Fruit fly (Drosophila melanogaster) whole organism, adult: ENCODE data around the gene swm.

ENCODE experiments used
- CG11617 ChIP-seq: fragments of 200-800 bp; sonication (Bioruptor generic); optimal IDR thresholded peaks from 2 replicates; lab custom pipeline; 2017; ENCODE audit warnings: mild to moderate bottlenecking, missing biosample characterization, missing genetic modification reagents, missing genetic modification characterization
- CG12768 ChIP-seq: fragments of 200-800 bp; sonication (Bioruptor generic); optimal IDR thresholded peaks from 2 replicates; lab custom pipeline; 2017; ENCODE audit warnings: missing biosample characterization, missing genetic modification characterization, mild to moderate bottlenecking, moderate library complexity, missing genetic modification reagents
- CG14711 ChIP-seq: fragments of 200-800 bp; sonication (Bioruptor generic); optimal IDR thresholded peaks from 2 replicates; lab custom pipeline; 2018; ENCODE audit warnings: missing biosample characterization, mild to moderate bottlenecking, missing genetic modification characterization, moderate library complexity
- CG1620 ChIP-seq: fragments of 200-800 bp; sonication (Bioruptor generic); optimal IDR thresholded peaks from 2 replicates; lab custom pipeline; 2016; ENCODE audit warnings: missing biosample characterization, missing genetic modification characterization
- CG33017 ChIP-seq: fragments of 200-800 bp; sonication (Bioruptor generic); optimal IDR thresholded peaks from 2 replicates; lab custom pipeline; 2018; ENCODE audit warnings: missing biosample characterization, mild to moderate bottlenecking, missing genetic modification characterization, moderate library complexity
- CG5204 ChIP-seq: fragments of 200-800 bp; sonication (Bioruptor generic); optimal IDR thresholded peaks from 2 replicates; lab custom pipeline; 2016; ENCODE audit warnings: missing biosample characterization, missing genetic modification characterization
- CG7045 ChIP-seq: fragments of 200-800 bp; sonication (Bioruptor generic); optimal IDR thresholded peaks from 2 replicates; lab custom pipeline; 2017; ENCODE audit warnings: missing biosample characterization, mild to moderate bottlenecking, missing genetic modification characterization
- CG7101 ChIP-seq: fragments of 200-800 bp; sonication (Bioruptor generic); optimal IDR thresholded peaks from 2 replicates; lab custom pipeline; 2018; ENCODE audit warnings: missing biosample characterization, mild to moderate bottlenecking, missing genetic modification characterization, moderate library complexity
- Clk ChIP-seq: fragments of 200-800 bp; sonication (Bioruptor generic); optimal IDR thresholded peaks from 2 replicates; lab custom pipeline; 2017; ENCODE audit warnings: missing biosample characterization, missing genetic modification characterization
- Crg-1 ChIP-seq: fragments of 200-800 bp; sonication (Bioruptor generic); optimal IDR thresholded peaks from 2 replicates; lab custom pipeline; 2016; ENCODE audit warnings: missing biosample characterization, missing genetic modification characterization
- Hr96 ChIP-seq: fragments of 200-800 bp; sonication (Bioruptor generic); optimal IDR thresholded peaks from 2 replicates; lab custom pipeline; 2016; ENCODE audit warnings: missing biosample characterization, missing genetic modification characterization
- Mnt ChIP-seq: fragments of 200-800 bp; sonication (Bioruptor generic); optimal IDR thresholded peaks from 2 replicates; lab custom pipeline; 2016; ENCODE audit warnings: missing biosample characterization, mild to moderate bottlenecking, missing genetic modification characterization
- bab1 ChIP-seq: fragments of 200-800 bp; sonication (Bioruptor generic); optimal IDR thresholded peaks from 3 replicates; lab custom pipeline; 2019; ENCODE audit warnings: missing biosample characterization, mild to moderate bottlenecking, missing genetic modification characterization, moderate library complexity
- cic ChIP-seq: fragments of 200-800 bp; sonication (Bioruptor generic); optimal IDR thresholded peaks from 2 replicates; lab custom pipeline; 2017; ENCODE audit warnings: missing biosample characterization, mild to moderate bottlenecking, missing genetic modification characterization, moderate library complexity
- cnc ChIP-seq, 2 experiments: fragments of >200 bp; optimal IDR thresholded peaks; 2 replicates each; lab custom pipeline; 2017
- kay ChIP-seq: fragments of 200-800 bp; sonication (Bioruptor generic); peaks from one replicate; lab custom pipeline; 2016; ENCODE audit warnings: missing biosample characterization, missing genetic modification characterization, borderline replicate concordance
- ovo ChIP-seq: fragments of 200-800 bp; sonication (Bioruptor generic); optimal IDR thresholded peaks from 2 replicates; lab custom pipeline; 2016; ENCODE audit warnings: missing biosample characterization, missing genetic modification characterization
- pad ChIP-seq: fragments of 200-800 bp; sonication (Bioruptor generic); optimal IDR thresholded peaks from 3 replicates; lab custom pipeline; 2017; ENCODE audit warnings: missing biosample characterization, missing genetic modification characterization, mild to moderate bottlenecking, moderate library complexity, missing genetic modification reagents
- tj ChIP-seq: fragments of 200-800 bp; sonication (Bioruptor generic); optimal IDR thresholded peaks from 3 replicates; lab custom pipeline; 2017; ENCODE audit warnings: missing biosample characterization, mild to moderate bottlenecking, missing genetic modification characterization, moderate library complexity
- toe ChIP-seq: fragments of 200-800 bp; sonication (Bioruptor generic); optimal IDR thresholded peaks from 2 replicates; lab custom pipeline; 2016; ENCODE audit warnings: missing biosample characterization, missing genetic modification characterization

Gene swm

DNA sequence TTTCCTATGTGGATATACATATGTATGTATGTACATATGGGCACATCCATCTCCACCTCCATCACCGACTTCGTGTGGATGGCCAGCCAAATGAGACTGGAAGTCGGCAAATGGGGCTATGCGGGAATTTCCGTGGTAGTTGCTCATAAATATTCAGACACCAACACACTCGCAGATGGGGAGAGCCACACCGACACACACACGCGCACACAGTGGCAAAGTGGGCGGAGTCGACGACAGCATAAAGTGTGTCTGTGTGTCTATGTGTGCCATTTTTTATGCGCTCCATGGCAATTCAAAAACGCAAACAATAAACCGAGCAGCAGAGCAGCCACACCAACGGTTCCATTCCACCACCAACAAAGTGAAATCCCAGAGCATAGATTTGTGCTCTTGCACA lies 30.2 kb upstream of the swm start:
- no peak for TF ChIP-seq ovo (GFP tag; lab: Kevin White, UChicago)
- TF ChIP-seq tj (GFP tag; lab: Kevin White, UChicago): peak; percentile 18
- no peak for TF ChIP-seq Mnt (GFP tag; lab: Kevin White, UChicago)
- no peak for TF ChIP-seq pad
- no peak for TF ChIP-seq Clk

DNA sequence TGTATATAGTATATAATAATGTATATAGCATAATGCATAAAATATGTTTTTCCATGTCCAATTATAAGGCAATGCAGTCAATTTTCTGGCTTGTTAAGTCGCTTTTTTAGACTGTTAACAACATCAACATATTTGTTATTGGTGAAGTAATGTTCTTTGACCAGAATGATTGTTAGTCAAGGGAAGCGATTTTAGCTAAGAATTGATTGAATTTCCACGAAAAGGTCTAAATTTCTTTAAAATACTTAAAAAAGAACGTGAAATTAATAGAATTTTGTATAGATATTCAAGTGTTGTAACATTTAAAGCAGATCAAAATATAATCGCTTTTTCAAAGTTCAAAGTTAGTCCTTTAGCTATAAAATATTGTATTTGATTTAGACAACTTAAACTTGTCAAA lies 29.6 kb upstream of the swm start:
- TF ChIP-seq CG5204 (GFP tag; lab: Kevin White, UChicago) (peak; percentile 25), tj (GFP tag; lab: Kevin White, UChicago) (no peak), CG33017 (tag; lab: Kevin White, UChicago) (no peak)

DNA sequence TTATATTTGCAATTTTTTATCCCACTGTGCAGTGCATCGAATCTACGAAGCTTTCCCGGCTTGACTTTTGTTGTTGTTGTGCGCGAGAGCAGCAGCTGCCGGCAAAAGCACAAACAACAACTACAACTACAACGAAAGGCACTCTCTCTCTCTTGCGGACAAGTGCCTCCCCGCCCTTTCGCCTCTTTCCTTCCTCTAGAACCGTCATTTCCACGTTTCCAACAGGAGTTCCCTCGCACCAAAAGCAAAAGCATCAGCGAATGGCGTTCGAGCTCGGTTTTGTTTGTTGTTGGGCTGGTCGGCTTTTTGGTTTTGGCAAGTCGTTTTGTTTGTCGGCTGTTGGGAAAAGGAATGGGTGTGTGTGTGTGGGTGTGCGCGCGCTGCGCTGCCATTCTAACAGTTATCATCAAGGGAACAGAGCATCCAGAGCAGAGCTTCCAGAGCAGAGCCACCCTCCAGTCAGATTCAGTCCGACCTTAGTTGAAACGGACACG lies 29.2 kb upstream of the swm start, which contains the start of gene tj:
Gene tj (plus strand): TSS at position 444 of the 494 bp plus-strand sequence.
- no peak for TF ChIP-seq CG7101 (tag; lab: Kevin White, UChicago)
- no peak for TF ChIP-seq Clk
- no peak for TF ChIP-seq bab1 (GFP tag; lab: Kevin White, UChicago)
- no peak for TF ChIP-seq kay
- no peak for TF ChIP-seq CG14711 (tag; lab: Kevin White, UChicago)
- no peak for TF ChIP-seq CG1620 (GFP tag; lab: Kevin White, UChicago)
- no peak for TF ChIP-seq cic (GFP tag; lab: Kevin White, UChicago)
- TF ChIP-seq CG7045 (GFP tag; lab: Kevin White, UChicago): no peak
- TF ChIP-seq Hr96 (GFP tag; lab: Kevin White, UChicago): no peak
- no peak for TF ChIP-seq CG5204 (GFP tag; lab: Kevin White, UChicago)
- TF ChIP-seq Crg-1 (GFP tag; lab: Kevin White, UChicago): no peak
- peak; percentile 87 for TF ChIP-seq tj (GFP tag; lab: Kevin White, UChicago)
- no peak for TF ChIP-seq CG12768 (GFP tag; lab: Kevin White, UChicago)
- peak; percentile 58 for TF ChIP-seq pad
- TF ChIP-seq ovo (GFP tag; lab: Kevin White, UChicago): no peak
- no peak for TF ChIP-seq toe
- no peak for TF ChIP-seq CG11617 (GFP tag; lab: Kevin White, UChicago)

DNA sequence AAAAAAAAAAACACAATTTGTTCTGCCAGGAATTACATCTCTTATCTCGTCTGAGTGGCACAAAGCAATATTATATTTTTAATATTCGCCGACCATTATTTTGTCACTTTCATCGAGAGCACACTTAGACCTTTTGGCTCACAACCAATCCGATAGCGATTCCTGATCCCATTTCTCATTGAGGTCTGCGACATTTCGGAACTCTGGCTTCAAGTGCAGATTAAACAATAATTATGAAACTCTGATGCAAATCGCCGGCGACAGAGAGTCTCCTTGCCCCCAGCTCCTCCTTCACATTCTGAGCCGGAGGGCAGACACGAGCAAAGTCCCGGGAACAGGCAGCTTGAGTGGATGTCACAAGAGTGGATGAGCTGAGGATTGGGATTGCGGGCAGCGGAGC lies 24.0 kb upstream of the swm start:
- TF ChIP-seq Mnt (GFP tag; lab: Kevin White, UChicago) (no peak), Hr96 (GFP tag; lab: Kevin White, UChicago) (no peak)

DNA sequence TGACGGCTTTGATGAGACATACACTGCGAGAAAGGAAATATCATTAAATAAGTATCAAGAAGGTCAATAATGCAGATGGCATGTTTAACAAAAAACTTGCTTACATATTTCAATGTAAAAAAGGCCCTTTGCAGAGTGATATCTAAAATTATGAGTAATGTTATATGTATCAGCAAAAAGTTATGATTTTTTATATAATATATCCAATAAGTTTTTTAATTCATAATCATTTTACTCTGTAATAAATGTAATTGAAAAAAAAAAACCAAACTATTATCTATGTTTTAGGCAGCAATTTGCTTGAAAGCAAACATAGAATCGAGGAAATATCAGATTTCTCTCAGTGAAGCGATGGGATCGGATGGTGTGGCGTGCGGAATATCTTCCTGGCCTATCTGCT lies 23.3 kb upstream of the swm start:
- TF ChIP-seq Hr96 (GFP tag; lab: Kevin White, UChicago) (no peak), Crg-1 (GFP tag; lab: Kevin White, UChicago) (no peak), Clk (no peak), Mnt (GFP tag; lab: Kevin White, UChicago) (no peak), bab1 (GFP tag; lab: Kevin White, UChicago) (no peak), pad (no peak), CG7101 (tag; lab: Kevin White, UChicago) (no peak), kay (no peak), CG11617 (GFP tag; lab: Kevin White, UChicago) (no peak), ovo (GFP tag; lab: Kevin White, UChicago) (no peak), CG7045 (GFP tag; lab: Kevin White, UChicago) (no peak), CG33017 (tag; lab: Kevin White, UChicago) (no peak), tj (GFP tag; lab: Kevin White, UChicago) (no peak), cic (GFP tag; lab: Kevin White, UChicago) (no peak), cnc (optimal IDR thresholded peaks at IDR 0.05; lab: Kevin White, UChicago) (no peak), CG12768 (GFP tag; lab: Kevin White, UChicago) (no peak), CG5204 (GFP tag; lab: Kevin White, UChicago) (no peak), toe (no peak), CG1620 (GFP tag; lab: Kevin White, UChicago) (no peak), CG14711 (tag; lab: Kevin White, UChicago) (no peak)

DNA sequence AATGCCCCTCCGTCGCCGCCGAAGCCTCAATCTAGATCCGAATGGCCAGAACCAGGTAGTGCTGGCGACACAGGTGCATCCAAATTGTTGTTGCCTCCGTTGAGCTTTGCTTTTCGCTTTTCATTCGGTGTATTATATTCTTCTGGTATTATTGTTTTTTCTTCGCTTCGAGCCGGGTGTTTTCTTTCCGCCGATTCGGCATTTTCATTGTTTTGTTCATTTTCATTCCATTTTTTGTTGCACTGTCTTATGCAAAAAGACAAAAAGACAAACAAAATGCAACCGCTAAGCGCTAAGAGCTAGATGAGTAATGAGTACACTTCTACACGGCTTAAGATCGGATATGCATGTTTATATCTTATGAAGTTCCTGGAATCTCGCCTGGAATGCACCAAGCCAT lies 20.8 kb upstream of the swm start:
- TF ChIP-seq Hr96 (GFP tag; lab: Kevin White, UChicago) (no peak), tj (GFP tag; lab: Kevin White, UChicago) (peak; percentile 100)

DNA sequence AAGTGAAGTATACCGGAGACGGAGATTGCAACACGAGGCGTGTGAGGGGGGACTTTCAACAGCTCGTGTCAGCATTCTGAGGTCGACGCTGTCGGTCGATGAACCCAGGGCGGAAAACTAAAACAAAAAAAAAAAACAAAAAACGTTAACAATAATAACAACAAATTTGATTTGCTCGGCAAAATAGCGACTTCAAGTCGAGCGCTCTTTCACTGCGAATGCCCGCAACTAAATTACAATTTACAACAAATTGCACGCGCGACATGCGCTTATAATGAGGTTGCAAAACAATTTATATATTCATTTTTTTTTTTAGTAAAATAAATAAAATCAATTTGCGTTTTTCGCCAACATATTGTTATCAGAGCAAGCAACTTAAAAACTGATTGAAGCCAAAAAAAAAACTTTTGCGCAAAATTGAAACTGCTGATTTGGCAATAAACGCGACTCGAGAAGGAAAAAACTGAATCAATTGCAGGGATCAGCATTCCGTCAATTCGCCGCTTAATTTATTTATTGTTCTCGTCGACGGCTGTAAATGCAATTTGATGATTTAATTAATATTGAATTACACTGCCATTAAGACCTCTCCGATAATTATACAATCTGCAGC lies 19.5 kb upstream of the swm start:
- TF ChIP-seq tj (GFP tag; lab: Kevin White, UChicago) (peak; percentile 100), Mnt (GFP tag; lab: Kevin White, UChicago) (peak; percentile 7), kay (peak; percentile 41), CG7045 (GFP tag; lab: Kevin White, UChicago) (no peak), pad (no peak)
